Fruit fly (Drosophila melanogaster) whole organism, embryonic: ENCODE data around the gene CG34248.

Source experiments
- CG10274 ChIP-seq: fragments of 200-800 bp; sonication (Bioruptor generic); optimal IDR thresholded peaks from 3 replicates; lab custom pipeline; 2017; ENCODE audit warnings: missing biosample characterization, mild to moderate bottlenecking, missing genetic modification characterization
- CG3995 ChIP-seq: fragments of 200-800 bp; sonication (Bioruptor generic); optimal IDR thresholded peaks from 3 replicates; lab custom pipeline; 2016; ENCODE audit warnings: missing biosample characterization, missing genetic modification characterization
- MBD-R2 ChIP-seq: fragments of 200-800 bp; sonication (Bioruptor generic); IDR thresholded peaks from 2 replicates; pipeline ENCODE4 v1.3.6; 2022; ENCODE audit warnings: missing biosample characterization, missing genetic modification characterization
- Oli ChIP-seq: fragments of 200-800 bp; sonication (Bioruptor generic); optimal IDR thresholded peaks from 2 replicates; lab custom pipeline; 2018; ENCODE audit warnings: missing biosample characterization, mild to moderate bottlenecking, missing genetic modification characterization, moderate library complexity
- salm ChIP-seq: fragments of 200-800 bp; sonication (Bioruptor generic); optimal IDR thresholded peaks from 2 replicates; lab custom pipeline; 2018; ENCODE audit warnings: missing biosample characterization, mild to moderate bottlenecking, missing genetic modification characterization

DNA sequence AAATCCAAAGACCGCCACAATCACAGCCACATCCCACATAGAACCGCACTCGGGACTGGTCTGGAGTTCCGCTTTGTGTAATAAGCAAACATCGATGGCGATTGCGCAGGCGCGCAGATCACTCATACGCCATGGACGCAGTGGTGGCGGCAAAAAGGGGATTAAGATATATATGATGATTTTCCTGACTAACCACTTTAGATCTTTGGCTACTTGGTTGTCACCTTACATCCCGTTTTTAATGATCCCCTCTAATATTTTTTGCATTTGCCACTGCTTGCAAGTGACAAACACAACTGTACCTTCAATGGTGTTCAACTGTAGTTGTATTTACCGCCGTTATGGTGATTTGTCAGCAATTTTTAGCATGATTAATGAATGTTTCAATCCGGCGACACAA lies 39.3 kb upstream of the CG34248 start:
- TF ChIP-seq CG3995 (GFP tag; lab: Kevin White, UChicago) (no peak), Oli (tag; lab: Kevin White, UChicago) (no peak), CG10274 (GFP tag; lab: Kevin White, UChicago) (no peak), salm (tag; lab: Kevin White, UChicago) (no peak), MBD-R2 (GFP tag; lab: Robert Waterston, UW) (no peak)
